Worm (Caenorhabditis elegans) whole organism, dauer: ENCODE data around the gene srd-35.

ENCODE experiments used
- unc-62 ChIP-seq: sonication (generic microtip); optimal IDR thresholded peaks from 2 replicates; lab custom pipeline; 2017; ENCODE audit warnings: missing biosample characterization, missing genetic modification reagents, missing genetic modification characterization

The srd-35 gene

DNA sequence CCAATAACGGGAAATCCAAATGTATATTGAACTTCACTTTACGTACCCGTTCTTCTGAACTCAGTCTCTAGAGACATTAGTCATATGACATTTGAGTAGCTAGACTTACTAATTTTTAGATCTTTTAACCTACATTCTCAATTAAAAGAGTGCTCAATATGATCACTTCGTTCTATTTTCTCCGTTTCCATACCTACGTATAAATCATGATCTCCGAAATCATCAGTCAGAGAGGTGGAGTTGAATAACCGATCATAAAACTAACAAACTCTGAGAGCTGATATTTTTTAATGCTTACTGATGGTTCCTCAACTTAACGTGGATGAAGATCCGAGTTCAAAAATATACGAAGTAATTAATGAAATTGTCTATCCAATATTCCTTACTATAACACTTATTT is at the start of gene srd-35:
srd-35 (plus strand) TSS at position 301 of the 400 bp plus-strand sequence.
- no peak for TF ChIP-seq unc-62

DNA sequence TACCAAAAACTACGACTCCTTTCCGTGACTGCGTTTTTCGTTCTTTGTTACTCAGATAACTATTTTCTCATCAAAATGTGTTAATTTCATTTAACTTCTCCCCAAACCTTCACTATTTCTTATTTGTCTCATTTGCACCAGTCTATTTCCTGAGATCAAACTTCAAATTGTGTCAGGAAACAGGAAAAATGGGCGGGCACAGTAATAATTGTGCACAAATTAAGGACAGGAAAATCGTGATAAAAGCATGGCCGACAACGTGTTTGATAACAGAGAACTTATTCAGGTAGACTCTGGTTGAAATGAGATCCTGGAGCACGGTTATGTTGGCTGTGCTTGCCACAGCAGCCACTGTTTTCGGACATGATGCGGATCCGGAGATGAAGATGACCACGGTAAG is 44.5 kb upstream of the srd-35 start, which contains the start of gene lipl-1:
lipl-1 (plus strand) TSS at position 282 of the 400 bp plus-strand sequence.
- no peak for TF ChIP-seq unc-62

DNA sequence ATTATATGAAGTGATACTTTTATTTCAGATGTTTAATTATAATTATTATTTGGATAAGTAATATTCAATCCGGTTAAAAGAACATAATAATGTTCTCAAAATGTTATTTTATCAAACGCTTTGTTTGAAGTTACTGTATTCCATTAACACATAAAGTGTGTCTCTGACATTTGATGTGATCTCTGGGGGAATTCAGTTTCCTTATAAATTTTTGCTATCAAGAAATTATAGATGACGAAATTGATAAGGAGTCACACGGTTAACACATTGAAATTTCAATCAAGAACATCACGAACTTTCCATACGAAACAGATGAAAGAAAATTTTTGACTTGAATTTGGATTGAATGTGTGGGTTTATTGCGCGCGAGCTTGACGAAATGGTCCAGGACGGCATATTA is 42.5 kb upstream of the srd-35 start:
- no peak for TF ChIP-seq unc-62

DNA sequence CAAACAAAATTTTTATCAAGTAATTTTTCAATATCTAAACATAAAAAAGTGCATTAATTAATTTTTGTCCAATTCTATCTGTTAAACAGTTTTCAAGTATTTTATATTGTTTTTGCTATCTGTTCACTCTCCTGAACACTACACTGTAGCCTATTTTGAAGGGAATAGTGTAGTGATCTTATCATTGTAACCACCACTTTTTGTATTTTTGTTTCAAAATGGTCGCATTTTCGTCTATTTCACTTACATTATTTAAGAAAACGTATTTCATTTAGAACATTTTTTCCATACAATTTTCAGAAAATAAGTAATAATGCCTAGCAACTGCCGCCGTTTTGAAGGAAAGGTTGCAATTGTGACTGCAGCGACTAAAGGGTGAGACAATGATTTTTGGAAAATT is 41.9 kb upstream of the srd-35 start, which contains the start of gene dhrs-4:
dhrs-4 (plus strand) TSS at position 301 of the 400 bp plus-strand sequence.
- TF ChIP-seq unc-62 = no peak

DNA sequence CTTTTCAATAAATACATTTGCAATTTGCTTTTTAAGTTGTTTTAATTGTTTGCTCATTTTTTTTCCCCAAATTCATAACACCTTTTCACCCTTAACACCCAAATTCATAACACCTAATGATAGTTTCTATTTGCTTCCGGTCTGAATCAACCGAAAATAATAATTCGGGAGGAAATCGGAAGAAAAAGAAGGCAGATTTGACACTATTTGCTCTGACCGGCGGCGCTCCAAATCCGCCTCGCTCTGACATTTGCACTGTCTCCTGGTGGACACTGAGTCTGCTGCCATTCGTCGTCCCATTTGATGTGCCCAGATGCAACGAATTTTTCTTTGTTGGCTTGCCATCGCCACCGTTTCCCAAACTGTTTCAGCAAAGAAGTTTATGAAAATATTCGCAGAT is 40.0 kb upstream of the srd-35 start, which contains the start of gene pqn-67:
pqn-67 (plus strand) TSS at position 301 of the 400 bp plus-strand sequence.
- TF ChIP-seq unc-62 = no peak

DNA sequence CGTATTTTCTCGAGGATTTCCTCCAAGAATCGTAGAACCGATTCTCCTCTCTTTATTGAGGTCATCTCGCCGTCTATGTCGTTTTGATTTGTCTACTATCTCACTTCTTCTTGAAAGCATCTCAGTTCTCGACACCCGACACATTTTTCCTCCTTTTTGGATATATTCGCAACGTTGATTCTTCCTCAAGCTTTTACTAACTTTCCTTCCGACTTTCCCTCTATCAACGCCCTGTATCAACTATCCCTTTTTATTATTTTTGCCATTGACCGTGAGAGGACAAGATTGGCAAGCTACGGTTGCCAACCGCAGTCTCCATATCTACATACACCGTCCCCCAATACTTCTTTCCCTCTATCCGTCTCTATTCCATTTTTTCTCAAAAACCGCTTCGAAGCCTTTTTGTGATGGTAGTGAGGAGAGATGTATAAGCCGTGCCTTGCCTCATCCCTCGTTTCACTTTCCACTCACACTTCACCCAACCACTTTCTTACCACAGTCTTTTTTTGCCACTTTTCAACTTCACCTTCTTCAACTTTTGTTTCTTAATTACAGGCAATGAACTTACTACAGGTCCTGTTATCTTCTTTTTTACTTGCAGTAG is 35.1 kb upstream of the srd-35 start, which contains the start of gene T16G1.2:
T16G1.2 (plus strand) TSS at position 554 of the 604 bp plus-strand sequence.
- TF ChIP-seq unc-62 = no peak

DNA sequence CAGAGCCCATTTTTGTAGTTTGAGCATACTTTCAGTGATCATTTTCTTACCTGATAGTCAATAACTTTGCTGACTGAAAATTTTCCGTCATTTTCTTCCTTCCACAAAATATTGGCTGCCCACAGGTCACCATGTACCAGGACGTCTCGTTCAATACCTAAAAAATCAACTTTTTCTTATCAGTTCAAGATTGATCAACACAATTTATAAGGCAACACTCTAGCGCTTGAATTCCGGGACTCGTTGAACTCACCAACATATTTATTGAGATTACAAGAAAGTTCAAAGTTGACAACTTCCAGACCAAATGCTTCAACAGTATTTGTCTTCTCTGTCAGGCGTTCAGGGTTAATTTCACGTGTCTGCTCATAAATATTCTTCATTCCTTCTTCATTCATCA is 30.5 kb upstream of the srd-35 start:
- TF ChIP-seq unc-62 = no peak

DNA sequence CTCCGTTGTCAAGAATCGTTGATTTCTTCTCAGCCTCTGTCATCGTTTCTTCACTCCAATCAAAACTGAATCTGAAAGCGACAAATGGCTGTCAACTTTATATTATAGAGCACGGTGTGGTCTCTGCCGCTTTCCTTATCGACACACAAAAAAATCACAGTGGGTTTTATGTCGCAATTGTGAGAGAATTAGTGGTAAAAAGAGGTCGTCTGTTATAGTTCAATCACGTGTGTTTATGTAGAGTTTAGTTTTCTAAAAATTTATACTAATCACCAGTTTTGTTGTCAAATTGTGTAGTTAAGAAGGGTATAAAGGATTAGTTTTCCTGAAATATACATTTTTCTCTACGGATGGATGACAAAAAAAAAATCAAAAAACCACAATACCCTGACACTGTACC is 29.2 kb upstream of the srd-35 start, which contains the start of gene T16G1.7:
T16G1.7 (minus strand) TSS at position 137 of the 400 bp plus-strand sequence.
- no peak for TF ChIP-seq unc-62

DNA sequence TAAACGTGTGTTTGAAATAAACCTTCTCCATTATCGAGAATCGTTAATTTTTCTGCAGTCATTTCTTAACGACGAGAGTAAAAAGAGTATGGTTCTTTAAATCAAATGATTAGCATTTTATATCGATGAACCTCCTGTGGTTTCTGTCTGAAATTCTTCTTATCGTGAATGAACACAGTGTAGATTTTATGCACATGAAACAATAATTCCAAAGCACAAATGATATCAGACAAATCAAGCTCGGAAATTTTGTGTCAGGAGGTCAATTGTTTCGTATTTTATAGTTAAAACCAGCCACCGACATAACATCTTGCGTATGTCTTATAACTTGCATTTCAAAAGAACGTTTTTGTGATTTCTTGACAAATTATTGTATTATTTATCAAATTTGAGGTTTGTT is 27.1 kb upstream of the srd-35 start, which contains the start of gene T16G1.6:
T16G1.6 (minus strand) TSS at position 77 of the 400 bp plus-strand sequence.
- no peak for TF ChIP-seq unc-62

DNA sequence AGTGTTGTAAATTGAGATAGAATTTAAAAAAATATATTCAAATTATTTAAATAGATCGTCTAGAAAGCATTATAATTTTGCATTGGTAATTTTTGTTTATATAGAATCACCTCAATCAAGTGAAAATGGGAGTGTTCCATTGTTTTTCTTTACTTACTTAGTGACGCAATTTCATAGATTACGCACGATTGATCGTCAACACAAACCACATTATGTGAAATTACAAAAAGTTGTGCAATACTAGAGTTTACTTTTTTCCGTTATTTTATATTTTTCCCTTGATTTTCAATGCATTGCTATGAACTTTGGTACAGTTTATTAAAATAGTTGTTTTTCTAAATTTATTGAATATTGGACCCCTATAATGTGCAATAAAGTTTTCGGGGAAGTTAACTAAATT is 24.7 kb upstream of the srd-35 start, which contains the start of gene T16G1.5:
T16G1.5 (minus strand) TSS at position 119 of the 400 bp plus-strand sequence.
- TF ChIP-seq unc-62 = no peak

DNA sequence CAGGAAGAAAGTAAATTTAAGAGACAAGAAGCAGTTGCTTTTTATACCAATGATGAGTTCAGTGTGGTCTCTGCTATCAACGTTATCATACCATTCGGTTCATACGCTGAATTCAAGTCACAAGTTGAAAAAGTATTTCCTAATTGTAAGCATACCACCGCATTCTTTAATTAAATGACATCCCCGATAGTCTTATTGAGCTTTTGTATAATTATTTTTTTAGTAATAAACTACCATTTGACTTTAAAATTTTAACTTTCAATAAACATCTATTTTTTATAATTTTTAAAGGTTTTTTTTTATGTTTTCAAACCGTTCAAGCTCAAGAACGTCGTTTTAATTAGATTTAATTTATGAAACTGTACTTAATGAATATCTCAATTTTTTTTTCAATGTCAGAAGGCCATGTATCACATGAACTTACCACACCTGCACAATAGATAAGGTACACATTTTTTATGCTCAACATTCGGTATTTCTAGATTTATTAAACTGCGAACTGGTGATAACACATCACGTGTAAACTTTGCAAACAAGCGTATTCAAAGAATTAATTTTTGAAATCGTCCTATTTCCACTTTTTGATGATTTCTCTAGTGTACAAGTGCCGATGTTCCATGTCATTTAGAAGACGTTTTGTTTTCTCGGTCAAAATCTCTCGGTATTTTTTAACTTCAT is 22.2 kb upstream of the srd-35 start, which contains the start of gene T16G1.4:
T16G1.4 (minus strand) TSS at position 51 of the 678 bp plus-strand sequence.
- TF ChIP-seq unc-62 = no peak

DNA sequence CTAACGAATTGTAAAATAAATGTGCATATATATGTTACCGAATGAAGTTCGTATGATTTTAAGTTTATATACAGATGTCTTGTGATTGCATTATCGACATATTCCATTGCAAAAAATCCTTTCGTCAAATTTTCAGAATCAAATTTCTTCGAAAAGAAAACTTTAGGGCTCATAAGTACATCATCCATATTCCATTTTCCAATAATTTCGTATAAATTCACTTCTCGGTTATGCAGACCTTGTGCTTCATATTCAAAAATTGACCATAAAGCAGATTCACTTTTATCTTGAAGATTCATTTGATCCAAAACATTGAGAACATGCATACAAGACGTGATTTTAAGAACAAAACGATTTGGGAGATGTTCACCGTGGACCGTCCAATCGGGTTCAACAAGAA is 20.8 kb upstream of the srd-35 start:
- no peak for TF ChIP-seq unc-62

DNA sequence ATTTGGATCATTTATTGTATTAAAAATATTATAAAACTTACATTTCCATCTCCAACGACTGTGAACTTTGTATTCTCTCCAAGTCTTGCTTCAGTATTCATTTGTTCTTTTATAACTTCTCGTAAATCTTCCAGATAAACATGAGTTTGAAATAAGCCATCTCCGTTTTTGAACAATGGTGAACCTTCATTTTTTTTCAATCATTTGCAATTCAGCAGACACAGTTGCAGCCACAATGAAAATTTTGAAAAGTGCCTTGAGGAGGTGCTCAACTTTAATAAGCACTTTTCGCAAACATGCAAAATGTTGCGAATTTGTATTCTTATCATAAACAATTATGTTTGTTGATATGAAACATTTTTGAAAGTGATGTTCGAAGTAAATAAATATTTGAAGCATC is 19.9 kb upstream of the srd-35 start, which contains the start of gene T16G1.3:
T16G1.3 (minus strand) TSS at position 101 of the 400 bp plus-strand sequence.
- no peak for TF ChIP-seq unc-62

DNA sequence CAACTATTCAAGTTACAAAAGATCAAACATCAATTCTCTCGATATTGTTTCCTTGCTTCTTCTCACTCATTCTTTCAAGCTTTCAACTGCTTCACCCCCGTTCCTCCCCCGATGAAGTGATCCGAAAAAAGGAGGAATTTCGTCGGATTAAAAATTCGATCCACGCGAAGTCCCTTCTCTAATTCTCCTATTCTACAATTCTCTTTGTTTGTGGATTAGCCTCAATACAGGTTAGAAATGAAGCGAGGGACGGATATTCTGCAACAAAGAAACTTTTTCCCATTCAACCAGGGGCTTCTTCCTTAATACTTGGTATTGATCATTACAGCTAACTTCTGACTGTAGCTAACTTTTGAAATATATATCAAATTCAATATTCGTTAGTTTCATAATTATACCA is 19.4 kb upstream of the srd-35 start, which contains the start of gene grl-2:
grl-2 (plus strand) TSS at position 301 of the 400 bp plus-strand sequence.
- TF ChIP-seq unc-62 = no peak

DNA sequence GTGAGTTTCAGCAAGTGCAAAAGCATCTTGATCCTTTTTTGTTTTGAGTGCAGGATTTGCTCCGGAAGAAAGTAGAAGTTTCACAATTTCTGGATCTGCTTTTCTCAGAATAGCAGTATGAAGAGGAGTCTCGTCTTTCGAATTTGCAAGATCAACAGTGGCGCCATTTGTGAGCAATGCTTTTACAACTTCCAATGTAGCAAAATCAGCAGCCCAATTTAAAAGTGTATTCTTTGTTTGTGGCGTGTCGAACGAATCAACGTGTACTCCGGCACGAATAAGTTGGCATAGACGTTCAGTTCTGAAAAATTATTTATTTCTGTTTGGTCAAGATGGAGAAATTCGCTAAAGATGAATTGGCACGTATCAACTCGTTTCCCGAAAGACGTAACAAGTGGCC is 14.6 kb upstream of the srd-35 start, which contains the start of gene T16G1.13:
T16G1.13 (plus strand) TSS at position 301 of the 400 bp plus-strand sequence.
- no peak for TF ChIP-seq unc-62

DNA sequence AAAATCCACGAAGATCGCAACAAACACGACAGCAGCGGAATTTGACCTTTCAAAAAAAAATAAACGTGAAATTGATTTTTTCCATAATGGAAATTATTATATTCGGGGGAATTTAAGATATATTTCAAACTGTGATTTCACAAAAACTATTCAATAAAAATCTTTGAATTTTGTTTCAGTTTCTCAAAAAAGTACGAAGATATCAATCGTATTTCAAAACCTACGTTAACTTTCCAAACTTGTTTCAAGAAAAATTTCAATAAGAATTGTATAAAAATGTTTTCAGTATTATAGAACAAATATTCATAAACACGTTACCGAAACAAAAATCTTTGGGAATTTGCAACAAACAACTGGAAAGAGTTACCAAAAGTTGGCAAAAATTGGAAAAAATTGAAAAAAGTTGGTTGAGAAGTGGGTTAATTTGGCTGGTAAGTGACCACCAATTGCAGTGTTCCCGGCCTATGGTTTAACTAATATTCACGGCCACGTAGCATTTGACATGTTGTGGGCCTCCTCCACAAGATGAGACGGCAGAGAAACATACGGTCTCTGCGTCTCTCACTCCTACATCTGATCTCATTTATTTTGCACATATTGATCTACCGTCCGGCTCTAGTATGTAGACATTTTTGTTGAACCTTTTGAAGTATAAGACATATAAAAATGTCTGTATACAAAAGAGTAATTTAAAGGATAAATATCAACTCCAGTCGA is 13.2 kb upstream of the srd-35 start, which contains the start of the genes T16G1.9 and T16G1.18:
T16G1.9 (minus strand) TSS at position 51 of the 717 bp plus-strand sequence.
T16G1.18 (plus strand) TSS at position 493 of the 717 bp plus-strand sequence.
- no peak for TF ChIP-seq unc-62
